Fruit fly (Drosophila melanogaster) whole organism, embryonic: ENCODE results near the gene CG13311.

Source experiments
- Ada2b ChIP-seq: fragments of 200-800 bp; sonication (Bioruptor generic); IDR thresholded peaks from 2 replicates; pipeline ENCODE4 v1.3.6; 2022; ENCODE audit warnings: missing biosample characterization, missing genetic modification characterization
- Adf1 ChIP-seq: fragments of 200-800 bp; sonication (Bioruptor generic); IDR thresholded peaks from 2 replicates; pipeline ENCODE4 v1.3.6; 2022; ENCODE audit warnings: missing biosample characterization, missing genetic modification characterization
- Antp ChIP-seq: fragments of 200-800 bp; sonication (Bioruptor generic); optimal IDR thresholded peaks from 3 replicates; lab custom pipeline; 2016; ENCODE audit warnings: missing biosample characterization, missing genetic modification characterization
- Atf3 ChIP-seq: fragments of 200-800 bp; sonication (Bioruptor generic); optimal IDR thresholded peaks from 3 replicates; lab custom pipeline; 2016; ENCODE audit warnings: missing biosample characterization, missing genetic modification characterization
- B-H2 ChIP-seq: fragments of 200-800 bp; sonication (Bioruptor generic); optimal IDR thresholded peaks from 2 replicates; lab custom pipeline; 2018; ENCODE audit warnings: missing biosample characterization, mild to moderate bottlenecking, missing genetic modification characterization
- CG10147 ChIP-seq: fragments of 200-800 bp; sonication (Bioruptor generic); optimal IDR thresholded peaks from 2 replicates; lab custom pipeline; 2019; ENCODE audit warnings: missing biosample characterization, mild to moderate bottlenecking, missing genetic modification characterization, moderate library complexity
- CG12391 ChIP-seq: fragments of 200-800 bp; sonication (Bioruptor generic); optimal IDR thresholded peaks from 3 replicates; lab custom pipeline; 2018; ENCODE audit warnings: missing biosample characterization, mild to moderate bottlenecking, missing genetic modification characterization, moderate library complexity
- CG14441 ChIP-seq: fragments of 200-800 bp; sonication (Bioruptor generic); IDR thresholded peaks from 2 replicates; pipeline ENCODE4 v1.3.6; 2022; ENCODE audit warnings: missing biosample characterization, missing genetic modification characterization
- CG15514 ChIP-seq: fragments of 200-800 bp; sonication (Bioruptor generic); optimal IDR thresholded peaks from 3 replicates; lab custom pipeline; 2017; ENCODE audit warnings: missing biosample characterization, missing genetic modification characterization, mild to moderate bottlenecking, moderate library complexity, missing genetic modification reagents
- CG18764 ChIP-seq: fragments of 200-800 bp; sonication (Bioruptor generic); optimal IDR thresholded peaks from 3 replicates; lab custom pipeline; 2016; ENCODE audit warnings: missing biosample characterization, missing genetic modification characterization
- CG3163 ChIP-seq: fragments of 200-800 bp; sonication (Bioruptor generic); optimal IDR thresholded peaks from 3 replicates; lab custom pipeline; 2016; ENCODE audit warnings: missing biosample characterization, missing genetic modification characterization
- CG32767 ChIP-seq: fragments of 200-800 bp; sonication (Bioruptor generic); IDR thresholded peaks from 2 replicates; pipeline ENCODE4 v1.3.6; 2022; ENCODE audit warnings: missing biosample characterization, missing genetic modification characterization
- CG32772 ChIP-seq: fragments of 200-800 bp; sonication (Bioruptor generic); IDR thresholded peaks from 2 replicates; pipeline ENCODE4 v1.3.6; 2022; ENCODE audit warnings: missing biosample characterization, missing genetic modification characterization
- CG34224 ChIP-seq: fragments of 200-800 bp; sonication (Bioruptor generic); IDR thresholded peaks from 3 replicates; pipeline ENCODE4 v1.3.6; 2022; ENCODE audit warnings: missing biosample characterization, missing genetic modification characterization; ENCODE audit not compliant: partially characterized antibody
- CG34422 ChIP-seq: fragments of 200-800 bp; sonication (Bioruptor generic); IDR thresholded peaks from 3 replicates; pipeline ENCODE4 v1.3.6; 2022; ENCODE audit warnings: missing biosample characterization, missing genetic modification characterization
- CG4360 ChIP-seq: fragments of 200-800 bp; sonication (Bioruptor generic); IDR thresholded peaks from 2 replicates; pipeline ENCODE4 v1.3.6; 2022; ENCODE audit warnings: missing biosample characterization, missing genetic modification characterization
- CG4854 ChIP-seq: fragments of 200-800 bp; sonication (Bioruptor generic); optimal IDR thresholded peaks from 2 replicates; lab custom pipeline; 2016; ENCODE audit warnings: missing biosample characterization, missing genetic modification characterization, inconsistent platforms
- CG6272 ChIP-seq: fragments of 200-800 bp; sonication (Bioruptor generic); IDR thresholded peaks from 2 replicates; pipeline ENCODE4 v1.3.6; 2022; ENCODE audit warnings: missing biosample characterization, missing genetic modification characterization
- CG6683 ChIP-seq: fragments of 200-800 bp; sonication (Bioruptor generic); optimal IDR thresholded peaks from 2 replicates; lab custom pipeline; 2017; ENCODE audit warnings: missing biosample characterization, mild to moderate bottlenecking, missing genetic modification characterization, missing genetic modification reagents
- CG6689 ChIP-seq: fragments of 200-800 bp; sonication (Bioruptor generic); IDR thresholded peaks from 2 replicates; pipeline ENCODE4 v1.3.6; 2022; ENCODE audit warnings: missing biosample characterization, missing genetic modification characterization
- CG7372 ChIP-seq: fragments of 200-800 bp; sonication (Bioruptor generic); IDR thresholded peaks from 2 replicates; pipeline ENCODE4 v1.3.6; 2022; ENCODE audit warnings: missing biosample characterization, missing genetic modification characterization
- CG9437 ChIP-seq: fragments of 200-800 bp; sonication (Bioruptor generic); optimal IDR thresholded peaks from 2 replicates; lab custom pipeline; 2018; ENCODE audit warnings: missing biosample characterization, mild to moderate bottlenecking, missing genetic modification characterization
- CHES-1-like ChIP-seq: fragments of 200-800 bp; sonication (Bioruptor generic); optimal IDR thresholded peaks from 2 replicates; lab custom pipeline; 2016; ENCODE audit warnings: missing biosample characterization, missing genetic modification characterization
- D ChIP-seq, 2 experiments: fragments of 200-800 bp in 1 of 2; fragments of >200 bp in 1 of 2; sonication (Bioruptor generic) in 1 of 2; optimal IDR thresholded peaks; 2 replicates in 1 of 2; 3 replicates in 1 of 2; lab custom pipeline; 2017; ENCODE audit warnings: mild to moderate bottlenecking in 1 of 2, missing biosample characterization in 1 of 2, missing genetic modification characterization in 1 of 2, missing genetic modification reagents in 1 of 2
- Dll ChIP-seq: fragments of 200-800 bp; sonication (Bioruptor generic); IDR thresholded peaks from 4 replicates; pipeline ENCODE4 v1.3.6; 2022; ENCODE audit warnings: missing biosample characterization, missing genetic modification characterization; ENCODE audit not compliant: partially characterized antibody
- Ets65A ChIP-seq: fragments of 200-800 bp; sonication (Bioruptor generic); peaks from one replicate; lab custom pipeline; 2016; ENCODE audit warnings: missing biosample characterization, missing genetic modification characterization
- MTF-1 ChIP-seq: fragments of 200-800 bp; sonication (Bioruptor generic); optimal IDR thresholded peaks from 2 replicates; lab custom pipeline; 2018; ENCODE audit warnings: missing biosample characterization, mild to moderate bottlenecking, missing genetic modification characterization, borderline replicate concordance
- Meics ChIP-seq: fragments of 200-800 bp; sonication (Bioruptor generic); optimal IDR thresholded peaks from 2 replicates; lab custom pipeline; 2017; ENCODE audit warnings: missing biosample characterization, mild to moderate bottlenecking, missing genetic modification characterization
- NFAT ChIP-seq: fragments of 200-800 bp; sonication (Bioruptor generic); IDR thresholded peaks from 2 replicates; pipeline ENCODE4 v1.3.6; 2022; ENCODE audit warnings: missing biosample characterization, missing genetic modification characterization
- Side ChIP-seq: fragments of 200-800 bp; sonication (Bioruptor generic); optimal IDR thresholded peaks from 2 replicates; lab custom pipeline; 2016; ENCODE audit warnings: missing biosample characterization, missing genetic modification characterization
- Sox102F ChIP-seq: fragments of 200-800 bp; sonication (Bioruptor generic); optimal IDR thresholded peaks from 2 replicates; lab custom pipeline; 2018; ENCODE audit warnings: missing biosample characterization, mild to moderate bottlenecking, missing genetic modification characterization, moderate library complexity
- Tbp ChIP-seq: fragments of >200 bp; optimal IDR thresholded peaks from 2 replicates; lab custom pipeline; 2018; ENCODE audit warnings: missing biosample characterization, missing genetic modification characterization
- ash1 ChIP-seq: fragments of 200-800 bp; sonication (Bioruptor generic); optimal IDR thresholded peaks from 2 replicates; lab custom pipeline; 2018; ENCODE audit warnings: missing biosample characterization, mild to moderate bottlenecking, missing genetic modification characterization
- cad ChIP-seq: fragments of >200 bp; optimal IDR thresholded peaks from 2 replicates; lab custom pipeline; 2017; ENCODE audit warnings: missing biosample characterization, missing genetic modification characterization
- crol ChIP-seq: fragments of 200-800 bp; sonication (Bioruptor generic); IDR thresholded peaks from 2 replicates; pipeline ENCODE4 v1.3.6; 2022; ENCODE audit warnings: missing biosample characterization, missing genetic modification characterization
- da ChIP-seq: fragments of 200-800 bp; sonication (Bioruptor generic); optimal IDR thresholded peaks from 2 replicates; lab custom pipeline; 2016; ENCODE audit warnings: missing biosample characterization, missing genetic modification characterization
- emc ChIP-seq: fragments of 200-800 bp; sonication (Bioruptor generic); optimal IDR thresholded peaks from 2 replicates; lab custom pipeline; 2016; ENCODE audit warnings: missing biosample characterization, missing genetic modification characterization
- ftz-f1 ChIP-seq: fragments of 200-800 bp; sonication (Bioruptor generic); optimal IDR thresholded peaks from 2 replicates; lab custom pipeline; 2016; ENCODE audit warnings: missing biosample characterization, missing genetic modification characterization
- jigr1 ChIP-seq: fragments of 200-800 bp; sonication (Bioruptor generic); IDR thresholded peaks from 3 replicates; pipeline ENCODE4 v1.3.6; 2022; ENCODE audit warnings: missing biosample characterization, missing genetic modification characterization
- klu ChIP-seq: fragments of 200-800 bp; sonication (Bioruptor generic); IDR thresholded peaks from 2 replicates; pipeline ENCODE4 v1.3.6; 2022; ENCODE audit warnings: missing biosample characterization, missing genetic modification characterization
- knrl ChIP-seq: fragments of 200-800 bp; sonication (Bioruptor generic); IDR thresholded peaks from 3 replicates; pipeline ENCODE4 v1.3.6; 2022; ENCODE audit warnings: missing biosample characterization, missing genetic modification characterization; ENCODE audit not compliant: partially characterized antibody
- lmd ChIP-seq: fragments of 200-800 bp; sonication (Bioruptor generic); IDR thresholded peaks from 2 replicates; pipeline ENCODE4 v1.3.6; 2022; ENCODE audit warnings: missing biosample characterization, missing genetic modification characterization
- nau ChIP-seq: fragments of 200-800 bp; sonication (Bioruptor generic); optimal IDR thresholded peaks from 3 replicates; lab custom pipeline; 2017; ENCODE audit warnings: missing biosample characterization, mild to moderate bottlenecking, missing genetic modification characterization, missing genetic modification reagents
- nerfin-2 ChIP-seq: fragments of 200-800 bp; sonication (Bioruptor generic); IDR thresholded peaks from 2 replicates; pipeline ENCODE4 v1.3.6; 2022; ENCODE audit warnings: missing biosample characterization, missing genetic modification characterization; ENCODE audit not compliant: partially characterized antibody
- pfk ChIP-seq: fragments of 200-800 bp; sonication (Bioruptor generic); optimal IDR thresholded peaks from 2 replicates; lab custom pipeline; 2018; ENCODE audit warnings: missing biosample characterization, mild to moderate bottlenecking, missing genetic modification characterization, moderate library complexity
- rib ChIP-seq: fragments of 200-800 bp; sonication (Bioruptor generic); IDR thresholded peaks from 2 replicates; pipeline ENCODE4 v1.3.6; 2022; ENCODE audit warnings: missing biosample characterization, missing genetic modification characterization
- row ChIP-seq: fragments of 200-800 bp; sonication (Bioruptor generic); IDR thresholded peaks from 3 replicates; pipeline ENCODE4 v1.3.6; 2022; ENCODE audit warnings: missing biosample characterization, missing genetic modification characterization
- salm ChIP-seq: fragments of 200-800 bp; sonication (Bioruptor generic); optimal IDR thresholded peaks from 2 replicates; lab custom pipeline; 2018; ENCODE audit warnings: missing biosample characterization, mild to moderate bottlenecking, missing genetic modification characterization
- sd ChIP-seq: fragments of 200-800 bp; sonication (Bioruptor generic); optimal IDR thresholded peaks from 3 replicates; lab custom pipeline; 2018; ENCODE audit warnings: missing biosample characterization, mild to moderate bottlenecking, missing genetic modification characterization, moderate library complexity
- unpg ChIP-seq: fragments of 200-800 bp; sonication (Bioruptor generic); optimal IDR thresholded peaks from 3 replicates; lab custom pipeline; 2018; ENCODE audit warnings: missing biosample characterization, mild to moderate bottlenecking, missing genetic modification characterization, moderate library complexity

Gene CG13311

DNA sequence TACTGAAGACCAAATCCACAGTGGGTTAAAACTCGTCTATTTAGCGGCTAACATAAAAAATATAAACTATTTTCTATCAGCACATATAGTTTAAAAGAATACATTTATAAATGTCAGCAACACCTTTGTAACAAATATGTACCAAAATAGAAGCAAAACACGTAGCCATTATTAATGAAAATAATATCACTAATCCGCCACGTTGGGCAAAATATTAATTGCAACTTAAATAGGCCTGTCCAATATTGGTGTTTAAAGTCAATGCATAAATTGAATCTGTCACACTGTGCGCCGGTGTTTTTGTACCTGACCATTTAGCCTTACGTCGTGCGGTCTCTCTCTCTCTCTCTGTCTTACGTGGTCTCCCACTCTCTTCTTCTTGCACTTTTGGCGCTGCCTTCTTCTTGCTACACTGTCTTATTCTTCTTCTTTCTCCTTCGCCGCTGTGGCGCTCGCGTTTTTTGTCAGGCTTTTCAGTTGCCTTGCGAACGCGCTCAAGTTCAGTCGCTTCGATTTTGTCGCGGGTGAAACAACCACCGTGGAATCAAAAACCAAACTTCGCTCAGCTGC lies 35.9 kb downstream of the CG13311 start (continued):
- no peak for TF ChIP-seq Tbp
- peak; percentile 94 for TF ChIP-seq rib
- peak; percentile 98 for TF ChIP-seq Ada2b (GFP tag; lab: Robert Waterston, UW)
- peak; percentile 98 for TF ChIP-seq Sox102F (GFP tag; lab: Kevin White, UChicago)
- peak; percentile 82 for TF ChIP-seq Adf1 (GFP tag; lab: Robert Waterston, UW)
- TF ChIP-seq knrl (GFP tag; lab: Robert Waterston, UW): peak; percentile 75
- TF ChIP-seq nau (GFP tag; lab: Kevin White, UChicago): peak; percentile 96
- peak; percentile 97 for TF ChIP-seq CG34422 (GFP tag; lab: Robert Waterston, UW)
- TF ChIP-seq Ets65A: peak; percentile 95
- TF ChIP-seq da (GFP tag; lab: Kevin White, UChicago): peak; percentile 96
- TF ChIP-seq ftz-f1: peak; percentile 45
- peak; percentile 88 for TF ChIP-seq CG3163 (GFP tag; lab: Kevin White, UChicago)
- peak; percentile 63 for TF ChIP-seq nerfin-2 (GFP tag; lab: Robert Waterston, UW)
- no peak for TF ChIP-seq ash1 (GFP tag; lab: Kevin White, UChicago)
- peak; percentile 98 for TF ChIP-seq row
- TF ChIP-seq Dll (GFP tag; lab: Robert Waterston, UW): peak; percentile 49; the same call in 2 of the 4 replicates
- TF ChIP-seq CG32772: peak; percentile 97
- TF ChIP-seq B-H2 (GFP tag; lab: Kevin White, UChicago): peak; percentile 96
- TF ChIP-seq crol (GFP tag; lab: Robert Waterston, UW): peak; percentile 68
- TF ChIP-seq jigr1 (GFP tag; lab: Robert Waterston, UW): peak; percentile 98
- TF ChIP-seq klu (GFP tag; lab: Robert Waterston, UW): peak; percentile 97
- TF ChIP-seq CG34224 (GFP tag; lab: Robert Waterston, UW): peak; percentile 55; the same call in 2 of the 3 replicates
- TF ChIP-seq CG14441 (GFP tag; lab: Robert Waterston, UW): peak; percentile 98
- peak; percentile 97 for TF ChIP-seq Meics (GFP tag; lab: Kevin White, UChicago)
- peak; percentile 99 for TF ChIP-seq CG6689 (GFP tag; lab: Robert Waterston, UW)
- peak; percentile 92 for TF ChIP-seq emc (GFP tag; lab: Kevin White, UChicago)
- TF ChIP-seq CG15514 (GFP tag; lab: Kevin White, UChicago): peak; percentile 87
- peak; percentile 91 for TF ChIP-seq sd
- TF ChIP-seq Antp: peak; percentile 95
- TF ChIP-seq CG6272 (GFP tag; lab: Robert Waterston, UW): peak; percentile 96
- TF ChIP-seq Atf3 (GFP tag; lab: Kevin White, UChicago): peak; percentile 97
- TF ChIP-seq salm (tag; lab: Kevin White, UChicago): peak; percentile 97
- TF ChIP-seq CG6683 (GFP tag; lab: Kevin White, UChicago): peak; percentile 94
- peak; percentile 94 for TF ChIP-seq NFAT (GFP tag; lab: Robert Waterston, UW)
- TF ChIP-seq cad (GFP tag; lab: Kevin White, UChicago): no peak
- peak; percentile 91 for TF ChIP-seq CG18764 (GFP tag; lab: Kevin White, UChicago)
- peak; percentile 64 for TF ChIP-seq CG4360 (GFP tag; lab: Robert Waterston, UW)
- TF ChIP-seq lmd: peak; percentile 99
- peak; percentile 97 for TF ChIP-seq CHES-1-like (GFP tag; lab: Kevin White, UChicago)
- peak; percentile 96 for TF ChIP-seq CG4854 (GFP tag; lab: Kevin White, UChicago)
- peak; percentile 96 for TF ChIP-seq Side
- no peak for TF ChIP-seq pfk (GFP tag; lab: Kevin White, UChicago)
- TF ChIP-seq CG32767 (GFP tag; lab: Robert Waterston, UW): peak; percentile 96
- TF ChIP-seq unpg (GFP tag; lab: Kevin White, UChicago): peak; percentile 98
- TF ChIP-seq MTF-1 (GFP tag; lab: Kevin White, UChicago): peak; percentile 88
- TF ChIP-seq CG12391 (tag; lab: Kevin White, UChicago): peak; percentile 98
- peak; percentile 97 for TF ChIP-seq CG10147
- peak; percentile 99 for TF ChIP-seq CG7372
- no peak for TF ChIP-seq D (optimal IDR thresholded peaks at IDR 0.05; lab: Kevin White, UChicago)
- TF ChIP-seq D (GFP tag; optimal IDR thresholded peaks at IDR 0.05; lab: Kevin White, UChicago): peak; percentile 99
- peak; percentile 100 for TF ChIP-seq CG9437 (GFP tag; lab: Kevin White, UChicago)
